Worm (Caenorhabditis elegans): ENCODE data around the gene srx-18.

DNA sequence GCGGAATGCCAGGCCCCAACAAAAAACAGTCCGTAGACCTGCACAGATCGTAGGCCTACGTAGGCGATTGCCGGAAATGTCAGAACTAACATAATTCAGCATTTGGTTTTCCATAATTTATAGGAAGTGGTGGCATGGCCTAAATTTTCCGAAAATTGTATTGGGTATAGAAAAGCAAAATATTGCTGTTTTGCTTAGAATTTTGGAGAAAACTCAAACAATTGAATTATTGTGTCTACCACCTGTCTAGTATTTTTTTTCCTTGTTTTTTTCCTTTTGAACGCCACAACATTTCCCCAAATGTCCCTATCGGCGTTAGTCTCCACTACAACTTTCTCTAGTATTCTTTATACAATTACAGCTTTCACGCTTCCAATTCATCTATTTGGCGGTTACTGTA, 31.4 kb downstream of the srx-18 start, which contains the start of gene srh-284:
- no peak for TF ChIP-seq ceh-16 (tag; optimal IDR thresholded peaks at IDR 0.05)
- TF ChIP-seq lin-13 (GFP tag; optimal IDR thresholded peaks at IDR 0.05): no peak
- no peak for TF ChIP-seq ztf-11 (tag; optimal IDR thresholded peaks at IDR 0.05)
- TF ChIP-seq nhr-12 (tag; optimal IDR thresholded peaks at IDR 0.05): no peak
- no peak for TF ChIP-seq lsy-2 (tag; optimal IDR thresholded peaks at IDR 0.05)
- no peak for TF ChIP-seq unc-62 (GFP tag; optimal IDR thresholded peaks at IDR 0.05)
- TF ChIP-seq sma-9 (GFP tag; optimal IDR thresholded peaks at IDR 0.05): no peak
- TF ChIP-seq sma-9 (tag; optimal IDR thresholded peaks at IDR 0.05): no peak
- TF ChIP-seq unc-39 (tag; optimal IDR thresholded peaks at IDR 0.05): no peak
- no peak for TF ChIP-seq skn-1 (tag; optimal IDR thresholded peaks at IDR 0.05)
- no peak for TF ChIP-seq mdl-1 (tag; optimal IDR thresholded peaks at IDR 0.05)
- no peak for TF ChIP-seq ztf-4 (tag; optimal IDR thresholded peaks at IDR 0.05)
- no peak for TF ChIP-seq blmp-1 (tag; optimal IDR thresholded peaks at IDR 0.05; ENCODE audit: insufficient read depth)

Data from whole organism, L2 larva.